Fruit fly (Drosophila melanogaster) whole organism, larva: ENCODE results near the gene CG42538.
A peak's percentile ranks its signal among the peaks of the same experiment; 100 is the strongest.

Experiments used
- noc ChIP-seq: fragments of 200-800 bp; sonication (Bioruptor generic); optimal IDR thresholded peaks from 3 replicates; lab custom pipeline; 2019; ENCODE audit warnings: missing biosample characterization, mild to moderate bottlenecking, missing genetic modification characterization, moderate library complexity

The CG42538 gene

dm6 chr3L:16034224-16034623 is at the start of gene CG42538:
CG42538 (plus strand) TSS chr3L:16034524.
- TF ChIP-seq noc (tag; lab: Kevin White, UChicago), result no peak

dm6 chr3L:15987635-15988034 is 46.7 kb upstream of the CG42538 start, which contains the start of gene PolD1:
PolD1 (minus strand) TSS chr3L:15987815.
- no peak for TF ChIP-seq noc (tag; lab: Kevin White, UChicago)

- no peak for TF ChIP-seq noc (tag; lab: Kevin White, UChicago)
Observed at dm6 chr3L:15988039-15988546, 46.2 kb upstream of the CG42538 start, which contains the start of gene Hip14. Hip14 (plus strand) TSS chr3L:15988236.

- TF ChIP-seq noc (tag; lab: Kevin White, UChicago), result no peak
Observed at dm6 chr3L:15996019-15996418, 38.3 kb upstream of the CG42538 start.

dm6 chr3L:15998217-15998616 is 36.1 kb upstream of the CG42538 start:
- TF ChIP-seq noc (tag; lab: Kevin White, UChicago), result no peak

- peak; percentile 52 for TF ChIP-seq noc (tag; lab: Kevin White, UChicago)
Observed at dm6 chr3L:15999358-16000005, 34.8 kb upstream of the CG42538 start.

- TF ChIP-seq noc (tag; lab: Kevin White, UChicago), result peak; percentile 98
Observed at dm6 chr3L:16001164-16001679, 33.1 kb upstream of the CG42538 start.

- TF ChIP-seq noc (tag; lab: Kevin White, UChicago), result no peak
Observed at dm6 chr3L:16002116-16002716, 32.1 kb upstream of the CG42538 start.

- TF ChIP-seq noc (tag; lab: Kevin White, UChicago), result peak; percentile 49
Observed at dm6 chr3L:16004401-16005237, 29.7 kb upstream of the CG42538 start, which contains the start of the genes hzg and mRpS31. hzg (minus strand) TSS chr3L:16004736. mRpS31 (plus strand) TSS chr3L:16005193.

- TF ChIP-seq noc (tag; lab: Kevin White, UChicago), result no peak
Observed at dm6 chr3L:16010176-16010575, 24.1 kb upstream of the CG42538 start.

- peak; percentile 54 for TF ChIP-seq noc (tag; lab: Kevin White, UChicago)
Observed at dm6 chr3L:16011319-16012210, 22.8 kb upstream of the CG42538 start, which contains the start of gene mib1. mib1 (minus strand) TSS chr3L:16011812.

- TF ChIP-seq noc (tag; lab: Kevin White, UChicago), result no peak
Observed at dm6 chr3L:16012315-16012950, 21.9 kb upstream of the CG42538 start.

dm6 chr3L:16013198-16013982 is 20.9 kb upstream of the CG42538 start:
- TF ChIP-seq noc (tag; lab: Kevin White, UChicago), result no peak
